Worm (Caenorhabditis elegans): ENCODE data around the gene srg-11.

DNA sequence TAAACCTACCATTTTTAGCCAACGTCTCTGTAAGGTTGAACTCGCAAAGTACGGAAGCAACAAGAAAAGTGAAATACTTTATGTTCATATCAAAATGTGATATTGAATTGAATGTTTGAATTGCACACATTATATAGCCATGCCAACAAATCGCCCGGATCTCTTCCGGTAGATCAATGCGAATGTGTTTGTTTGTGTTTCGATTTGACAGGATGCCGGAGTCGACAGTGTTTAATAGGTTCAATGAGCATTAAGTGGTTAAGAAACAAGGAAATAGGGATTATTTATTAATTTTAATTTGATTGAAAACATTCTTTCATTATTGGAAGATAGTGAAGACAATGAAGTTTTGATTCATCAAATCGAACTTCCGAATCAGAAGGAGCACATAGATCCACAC, 33.6 kb upstream of the srg-11 start, which contains the start of gene pqn-29:
- TF ChIP-seq W03F9.2 (tag; optimal IDR thresholded peaks at IDR 0.05) (no peak), dao-5 (tag; optimal IDR thresholded peaks at IDR 0.05) (no peak), him-1 (tag; optimal IDR thresholded peaks at IDR 0.05) (no peak)

Data from whole organism, L4/young adult.